Fruit fly (Drosophila melanogaster): ENCODE results near the gene Prosalpha2.

The Prosalpha2 gene

DNA sequence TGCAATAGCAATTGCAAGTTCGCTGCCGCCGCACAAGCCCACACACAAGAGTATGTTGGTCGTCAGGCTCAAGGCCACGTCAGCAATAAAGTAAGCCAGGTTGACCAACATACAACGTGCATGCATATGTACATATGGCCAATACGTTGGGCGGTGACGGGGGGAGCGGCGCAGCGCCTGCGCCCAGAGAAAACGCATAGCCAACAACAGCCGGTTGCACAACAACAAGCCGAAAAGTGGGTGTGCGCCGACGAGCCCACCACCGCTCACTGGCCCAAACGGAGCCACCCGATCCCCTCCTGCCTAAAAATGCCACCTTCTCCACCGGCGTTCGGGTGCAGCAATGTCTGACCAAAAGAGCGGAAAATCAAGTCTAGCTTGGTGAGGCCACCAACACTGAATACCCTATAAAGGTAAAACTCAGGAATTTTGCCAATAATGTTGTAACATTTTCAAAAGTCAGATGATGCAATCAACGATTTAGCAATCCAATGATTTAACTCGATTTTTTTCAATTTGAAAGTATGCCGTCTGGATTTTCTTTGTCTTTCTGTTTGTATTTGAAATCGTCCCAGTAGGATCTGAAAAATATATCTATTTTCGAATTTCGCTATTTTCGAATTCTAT is 20.9 kb downstream of the Prosalpha2 start, which contains the start of gene CG5509 (continued):
- TF ChIP-seq crol (GFP tag; IDR thresholded peaks at IDR 0.05) (peak; percentile 88), danr (GFP tag; IDR thresholded peaks at IDR 0.05) (no peak), p53 (GFP tag; optimal IDR thresholded peaks at IDR 0.05) (no peak), tgo (GFP tag; IDR thresholded peaks at IDR 0.05) (no peak), CG6254 (GFP tag; optimal IDR thresholded peaks at IDR 0.05) (no peak), tna (GFP tag; IDR thresholded peaks at IDR 0.05; ENCODE audit: partially characterized antibody) (0 out of 2 replicates have a peak, but pooled peaks have one; percentile 34), Drgx (GFP tag; IDR thresholded peaks at IDR 0.05) (peak; percentile 50), wek (GFP tag; optimal IDR thresholded peaks at IDR 0.05) (no peak), Fer3 (tag; optimal IDR thresholded peaks at IDR 0.05) (no peak), D19A (tag; optimal IDR thresholded peaks at IDR 0.05) (peak; percentile 9), cg (GFP tag; optimal IDR thresholded peaks at IDR 0.05) (no peak), Xbp1 (GFP tag; optimal IDR thresholded peaks at IDR 0.05) (peak; percentile 4), CG2889 (GFP tag; IDR thresholded peaks at IDR 0.05) (no peak), eyg (GFP tag; optimal IDR thresholded peaks at IDR 0.05) (no peak), CG14014 (GFP tag; IDR thresholded peaks at IDR 0.05) (no peak), CTCF (GFP tag; optimal IDR thresholded peaks at IDR 0.05) (no peak), CG4820 (GFP tag; optimal IDR thresholded peaks at IDR 0.05) (no peak), hkb (optimal IDR thresholded peaks at IDR 0.05) (no peak), hkb (GFP tag; IDR thresholded peaks at IDR 0.05) (no peak), CG43689 (GFP tag; IDR thresholded peaks at IDR 0.05) (no peak), Antp (GFP tag; optimal IDR thresholded peaks at IDR 0.05) (no peak), CG11723 (GFP tag; optimal IDR thresholded peaks at IDR 0.05) (no peak), cato (GFP tag; optimal IDR thresholded peaks at IDR 0.05; ENCODE audit: borderline replicate concordance) (no peak), E2f1 (GFP tag; IDR thresholded peaks at IDR 0.05) (no peak), CG31388 (GFP tag; optimal IDR thresholded peaks at IDR 0.05) (no peak), luna (GFP tag; optimal IDR thresholded peaks at IDR 0.05) (no peak), Stat92E (GFP tag; optimal IDR thresholded peaks at IDR 0.05) (no peak), CG15601 (tag; optimal IDR thresholded peaks at IDR 0.05) (no peak), CG4328 (GFP tag; optimal IDR thresholded peaks at IDR 0.05) (no peak), Pdp1 (GFP tag; optimal IDR thresholded peaks at IDR 0.05) (peak in 1 of 2 experiments; percentile 59), CG12219 (GFP tag; optimal IDR thresholded peaks at IDR 0.05) (no peak), ftz-f1 (GFP tag; optimal IDR thresholded peaks at IDR 0.05) (no peak), row (GFP tag; IDR thresholded peaks at IDR 0.05) (0 out of 3 replicates have a peak, but pooled peaks have one; percentile 20), CG10209 (GFP tag; optimal IDR thresholded peaks at IDR 0.05) (no peak), kni (GFP tag; optimal IDR thresholded peaks at IDR 0.05) (peak; percentile 36), Chrac-16 (GFP tag; optimal IDR thresholded peaks at IDR 0.05) (no peak), CG34422 (GFP tag; IDR thresholded peaks at IDR 0.05) (peak; percentile 33; the same call in 1 of the 3 replicates), repo (GFP tag; optimal IDR thresholded peaks at IDR 0.05) (no peak), Eip74EF (GFP tag; optimal IDR thresholded peaks at IDR 0.05) (no peak), Fer2 (tag; optimal IDR thresholded peaks at IDR 0.05) (no peak)

DNA sequence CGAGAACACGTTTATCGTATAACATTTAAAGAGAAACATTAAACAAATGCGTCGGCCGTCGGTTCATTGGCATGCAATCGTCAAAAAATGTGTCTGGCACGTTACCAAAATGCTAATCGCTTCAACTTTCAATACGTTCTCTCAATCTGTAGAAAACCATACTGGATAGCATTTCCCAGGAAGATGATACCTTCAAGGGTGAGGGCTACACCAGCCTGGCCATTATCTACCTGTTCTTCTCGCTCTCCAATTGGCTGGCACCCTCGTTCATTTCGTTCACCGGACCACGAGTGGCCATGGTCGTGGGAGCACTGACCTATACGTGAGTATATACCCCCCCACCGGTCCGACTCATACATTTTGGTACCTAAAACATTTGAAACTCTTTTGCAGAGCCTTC is 23.4 kb downstream of the Prosalpha2 start:
- TF ChIP-seq h (optimal IDR thresholded peaks at IDR 0.05) (no peak), Camta (GFP tag; optimal IDR thresholded peaks at IDR 0.05) (no peak), pzg (GFP tag; optimal IDR thresholded peaks at IDR 0.05) (no peak), wor (GFP tag; IDR thresholded peaks at IDR 0.05) (no peak), peb (GFP tag; IDR thresholded peaks at IDR 0.05) (no peak), Lim3 (GFP tag; IDR thresholded peaks at IDR 0.05) (no peak), amos (GFP tag; IDR thresholded peaks at IDR 0.05; ENCODE audit: partially characterized antibody) (no peak), nom (GFP tag; optimal IDR thresholded peaks at IDR 0.05) (no peak), Side (GFP tag; optimal IDR thresholded peaks at IDR 0.05) (no peak), Trl (optimal IDR thresholded peaks at IDR 0.05) (no peak), Trl (GFP tag; optimal IDR thresholded peaks at IDR 0.05) (no peak), Gsc (GFP tag; IDR thresholded peaks at IDR 0.05) (no peak), CG3995 (GFP tag; optimal IDR thresholded peaks at IDR 0.05) (no peak), sisA (GFP tag; IDR thresholded peaks at IDR 0.05) (no peak), p53 (GFP tag; optimal IDR thresholded peaks at IDR 0.05) (no peak), Taf1 (GFP tag; IDR thresholded peaks at IDR 0.05) (no peak)

Measured in whole organism, embryonic.